Worm (Caenorhabditis elegans): Measurements from ENCODE around the gene C17H12.6.

DNA sequence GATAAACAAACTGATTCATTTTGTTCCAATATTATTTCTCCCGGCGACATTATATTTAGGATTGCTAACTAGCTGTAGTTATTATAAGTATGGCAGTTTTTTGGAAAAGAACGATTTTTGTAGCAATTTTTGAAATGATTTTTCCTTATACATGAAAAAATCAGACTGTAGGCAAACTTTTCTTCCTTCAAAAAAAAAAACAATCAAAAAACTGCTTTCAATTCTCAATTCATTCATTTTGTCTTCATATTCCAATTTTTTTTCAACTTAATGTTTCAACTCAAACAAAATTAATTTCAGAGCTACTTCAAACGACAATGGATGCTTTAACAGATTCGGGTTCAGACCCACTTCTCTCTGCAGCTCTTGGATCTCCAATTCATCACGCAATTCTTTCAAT is 10.5 kb downstream of the C17H12.6 start, which contains the start of gene ceh-48:
- TF ChIP-seq tbx-2 (tag; optimal IDR thresholded peaks at IDR 0.05) (no peak), nhr-11 (tag; optimal IDR thresholded peaks at IDR 0.05) (no peak), pha-4 (tag; optimal IDR thresholded peaks at IDR 0.05) (no peak), dve-1 (tag; optimal IDR thresholded peaks at IDR 0.05) (no peak), hlh-30 (tag; optimal IDR thresholded peaks at IDR 0.05; ENCODE audit: insufficient read depth) (no peak), sox-4 (tag; optimal IDR thresholded peaks at IDR 0.05) (no peak), pqm-1 (tag; optimal IDR thresholded peaks at IDR 0.05) (no peak), ama-1 (optimal IDR thresholded peaks at IDR 0.05) (no peak), madf-2 (tag; optimal IDR thresholded peaks at IDR 0.05) (no peak), ceh-6 (GFP tag; optimal IDR thresholded peaks at IDR 0.05) (no peak), fkh-10 (GFP tag; optimal IDR thresholded peaks at IDR 0.05) (no peak)
